Worm (Caenorhabditis elegans) whole organism, L4 larva: ENCODE data around the gene W09D6.4.

ENCODE experiments used
- F10B5.3 ChIP-seq: sonication (generic microtip); optimal IDR thresholded peaks from 2 replicates; lab custom pipeline; 2016; ENCODE audit warnings: mild to moderate bottlenecking, missing genetic modification characterization, missing compliant biosample characterization
- F49E8.2 ChIP-seq: sonication (generic microtip); optimal IDR thresholded peaks from 2 replicates; lab custom pipeline; 2016; ENCODE audit warnings: missing compliant biosample characterization, mild to moderate bottlenecking, missing genetic modification characterization, borderline replicate concordance
- T20F7.1 ChIP-seq: fragments of 200-800 bp; sonication (Bioruptor generic); optimal IDR thresholded peaks from 2 replicates; lab custom pipeline; 2018; ENCODE audit warnings: mild to moderate bottlenecking, missing genetic modification characterization, missing compliant biosample characterization
- T26A8.4 ChIP-seq: fragments of 200-800 bp; sonication (Bioruptor generic); IDR thresholded peaks from 2 replicates; pipeline ENCODE4 v1.3.6; 2022; ENCODE audit warnings: missing genetic modification characterization, missing compliant biosample characterization
- ZK337.2 ChIP-seq: fragments of 200-800 bp; sonication (Bioruptor generic); IDR thresholded peaks from 2 replicates; pipeline ENCODE4 v1.3.6; 2022; ENCODE audit warnings: missing genetic modification reagents, missing genetic modification characterization, missing compliant biosample characterization
- aha-1 ChIP-seq: fragments of 150-350 bp; peaks from one replicate; lab custom pipeline; 2014; ENCODE audit warnings: missing biosample characterization, missing genetic modification characterization
- ama-1 ChIP-seq: fragments of 150-350 bp; optimal IDR thresholded peaks from 2 replicates; lab custom pipeline; 2014; ENCODE audit warnings: inconsistent platforms, mixed read lengths
- attf-4 ChIP-seq: sonication (generic microtip); optimal IDR thresholded peaks from 3 replicates; lab custom pipeline; 2017; ENCODE audit warnings: missing biosample characterization, missing genetic modification characterization
- ceh-44 ChIP-seq: fragments of 200-800 bp; sonication (Bioruptor generic); IDR thresholded peaks from 2 replicates; pipeline ENCODE4 v1.3.6; 2022; ENCODE audit warnings: missing genetic modification reagents, missing genetic modification characterization, missing compliant biosample characterization
- cey-2 ChIP-seq: sonication (generic microtip); optimal IDR thresholded peaks from 3 replicates; lab custom pipeline; 2017; ENCODE audit warnings: missing genetic modification characterization, mild to moderate bottlenecking, missing compliant biosample characterization, antibody characterized with exemption, borderline replicate concordance; ENCODE audit not compliant: insufficient read depth
- ctbp-1 ChIP-seq: fragments of 200-800 bp; sonication (Bioruptor generic); IDR thresholded peaks from 2 replicates; pipeline ENCODE4 v1.3.6; 2022; ENCODE audit warnings: missing genetic modification reagents, missing genetic modification characterization, missing compliant biosample characterization
- daf-16 ChIP-seq, 3 experiments: sonication (generic microtip); optimal IDR thresholded peaks; 2 replicates each; lab custom pipeline; 2016 to 2017; ENCODE audit warnings: missing genetic modification characterization in 3 of 3, missing genetic modification reagents in 3 of 3, mild to moderate bottlenecking in 2 of 3, missing compliant biosample characterization in 2 of 3, missing biosample characterization in 1 of 3, moderate library complexity in 1 of 3
- daf-19 ChIP-seq: fragments of 200-800 bp; sonication (Bioruptor generic); conservative IDR thresholded peaks from 2 replicates; pipeline ENCODE4 v1.3.6; 2022; ENCODE audit warnings: missing genetic modification characterization, missing compliant biosample characterization
- dmd-6 ChIP-seq: fragments of 200-800 bp; sonication (Bioruptor generic); IDR thresholded peaks from 2 replicates; pipeline ENCODE4 v1.3.6; 2022; ENCODE audit warnings: missing genetic modification reagents, missing genetic modification characterization, missing compliant biosample characterization
- dmd-8 ChIP-seq: fragments of 200-800 bp; sonication (Bioruptor generic); IDR thresholded peaks from 2 replicates; pipeline ENCODE4 v1.3.6; 2022; ENCODE audit warnings: missing genetic modification characterization, missing compliant biosample characterization
- dpl-1 ChIP-seq: fragments of 150-350 bp; optimal IDR thresholded peaks from 2 replicates; lab custom pipeline; 2014; ENCODE audit warnings: missing biosample characterization, missing genetic modification reagents, missing genetic modification characterization
- egl-43 ChIP-seq: fragments of 200-800 bp; sonication (Bioruptor generic); IDR thresholded peaks from 2 replicates; pipeline ENCODE4 v1.3.6; 2022; ENCODE audit warnings: missing genetic modification reagents, missing genetic modification characterization, missing compliant biosample characterization
- hlh-11 ChIP-seq: fragments of 200-800 bp; sonication (Bioruptor generic); optimal IDR thresholded peaks from 2 replicates; lab custom pipeline; 2018; ENCODE audit warnings: mild to moderate bottlenecking, missing genetic modification characterization, missing compliant biosample characterization
- hlh-30 ChIP-seq: sonication (generic microtip); optimal IDR thresholded peaks from 2 replicates; lab custom pipeline; 2017; ENCODE audit warnings: antibody characterized with exemption, mild to moderate bottlenecking, missing genetic modification characterization, missing compliant biosample characterization; ENCODE audit not compliant: insufficient read depth
- hmg-1.1 ChIP-seq: fragments of 200-800 bp; sonication (Bioruptor generic); IDR thresholded peaks from 2 replicates; pipeline ENCODE4 v1.3.6; 2022; ENCODE audit warnings: missing genetic modification reagents, missing genetic modification characterization, missing compliant biosample characterization
- lim-7 ChIP-seq: fragments of 200-800 bp; sonication (Bioruptor generic); IDR thresholded peaks from 2 replicates; pipeline ENCODE4 v1.3.6; 2022; ENCODE audit warnings: missing genetic modification characterization, missing compliant biosample characterization
- lin-1 ChIP-seq: fragments of 200-800 bp; sonication (Bioruptor generic); IDR thresholded peaks from 2 replicates; pipeline ENCODE4 v1.3.6; 2022; ENCODE audit warnings: missing genetic modification reagents, missing genetic modification characterization, missing compliant biosample characterization
- lsy-2 ChIP-seq, 2 experiments: fragments of 150-350 bp in 1 of 2; sonication (generic microtip) in 1 of 2; optimal IDR thresholded peaks; 2 replicates each; lab custom pipeline; 2014 to 2017; ENCODE audit warnings: missing biosample characterization in 2 of 2, missing genetic modification characterization in 2 of 2
- madf-5 ChIP-seq, 2 experiments: fragments of 200-800 bp; sonication (Bioruptor generic); IDR thresholded peaks; 2 replicates each; pipeline ENCODE4 v1.3.6; 2022; ENCODE audit warnings: missing compliant biosample characterization in 2 of 2, missing genetic modification characterization in 2 of 2
- mdt-29 ChIP-seq: fragments of 200-800 bp; sonication (Bioruptor generic); IDR thresholded peaks from 2 replicates; pipeline ENCODE4 v1.3.6; 2022; ENCODE audit warnings: missing genetic modification reagents, missing genetic modification characterization, missing compliant biosample characterization
- nhr-102 ChIP-seq: sonication (generic microtip); optimal IDR thresholded peaks from 2 replicates; lab custom pipeline; 2016; ENCODE audit warnings: mild to moderate bottlenecking, missing genetic modification characterization, moderate library complexity, missing compliant biosample characterization
- nhr-11 ChIP-seq: fragments of 150-350 bp; optimal IDR thresholded peaks from 2 replicates; lab custom pipeline; 2014; ENCODE audit warnings: missing biosample characterization, missing genetic modification characterization
- nhr-42 ChIP-seq: fragments of 200-800 bp; sonication (Bioruptor generic); IDR thresholded peaks from 2 replicates; pipeline ENCODE4 v1.3.6; 2022; ENCODE audit warnings: missing genetic modification characterization, missing compliant biosample characterization
- nhr-6 ChIP-seq: fragments of 150-350 bp; optimal IDR thresholded peaks from 2 replicates; lab custom pipeline; 2014; ENCODE audit warnings: missing biosample characterization, missing genetic modification characterization
- nhr-77 ChIP-seq: fragments of 150-350 bp; optimal IDR thresholded peaks from 2 replicates; lab custom pipeline; 2014; ENCODE audit warnings: missing biosample characterization, missing genetic modification characterization
- rbr-2 ChIP-seq: sonication (generic microtip); optimal IDR thresholded peaks from 2 replicates; lab custom pipeline; 2016; ENCODE audit warnings: missing genotype, missing genetic modification characterization, missing compliant biosample characterization
- saeg-2 ChIP-seq: fragments of 200-800 bp; sonication (Bioruptor generic); IDR thresholded peaks from 2 replicates; pipeline ENCODE4 v1.3.6; 2022; ENCODE audit warnings: missing genetic modification reagents, missing genetic modification characterization, missing compliant biosample characterization
- sdz-12 ChIP-seq: fragments of 200-800 bp; sonication (Bioruptor generic); optimal IDR thresholded peaks from 2 replicates; lab custom pipeline; 2018; ENCODE audit warnings: mild to moderate bottlenecking, missing genetic modification characterization, missing compliant biosample characterization
- set-16 ChIP-seq: fragments of 200-800 bp; sonication (Bioruptor generic); IDR thresholded peaks from 2 replicates; pipeline ENCODE4 v1.3.6; 2022; ENCODE audit warnings: missing genetic modification reagents, missing genetic modification characterization, missing compliant biosample characterization
- spr-1 ChIP-seq: sonication (generic microtip); optimal IDR thresholded peaks from 2 replicates; lab custom pipeline; 2016; ENCODE audit warnings: mild to moderate bottlenecking, missing genetic modification characterization, missing compliant biosample characterization
- spr-3 ChIP-seq: fragments of 200-800 bp; sonication (Bioruptor generic); optimal IDR thresholded peaks from 2 replicates; lab custom pipeline; 2018; ENCODE audit warnings: mild to moderate bottlenecking, missing genetic modification characterization, missing compliant biosample characterization
- zag-1 ChIP-seq: fragments of 150-350 bp; optimal IDR thresholded peaks from 2 replicates; lab custom pipeline; 2014; ENCODE audit warnings: missing biosample characterization, missing genetic modification characterization
- zfp-2 ChIP-seq: sonication (generic microtip); optimal IDR thresholded peaks from 2 replicates; lab custom pipeline; 2016; ENCODE audit warnings: mild to moderate bottlenecking, missing genetic modification characterization, missing compliant biosample characterization
- zip-11 ChIP-seq: fragments of 200-800 bp; sonication (Bioruptor generic); IDR thresholded peaks from 2 replicates; pipeline ENCODE4 v1.3.6; 2022; ENCODE audit warnings: missing genetic modification characterization, missing compliant biosample characterization
- zip-2 ChIP-seq: fragments of 150-350 bp; optimal IDR thresholded peaks from 2 replicates; lab custom pipeline; 2014; ENCODE audit warnings: missing biosample characterization, missing genetic modification characterization
- ztf-7 ChIP-seq: fragments of 150-350 bp; optimal IDR thresholded peaks from 2 replicates; lab custom pipeline; 2014; ENCODE audit warnings: missing biosample characterization, missing genetic modification characterization

The W09D6.4 gene

ce11 chrIII:11090112-11090648 lies 10.6 kb downstream of the W09D6.4 start (continued):
- TF ChIP-seq F49E8.2 (tag; lab: Kevin White, UChicago), result peak; percentile 43
- TF ChIP-seq ztf-7 (tag; lab: Kevin White, UChicago), result no peak
- TF ChIP-seq nhr-42 (GFP tag; lab: Robert Waterston, UW), result peak; percentile 45; the same call in 1 of the 2 replicates
- peak; percentile 63 for TF ChIP-seq aha-1 (tag; lab: Kevin White, UChicago)
- no peak for TF ChIP-seq ceh-44
- TF ChIP-seq dmd-8, result 0 out of 2 replicates have a peak, but pooled peaks have one; percentile 55
- TF ChIP-seq zfp-2 (tag; lab: Kevin White, UChicago), result no peak
- peak; percentile 33; the same call in 1 of the 2 replicates for TF ChIP-seq hmg-1.1 (GFP tag; lab: Robert Waterston, UW)
- no peak for TF ChIP-seq zip-11 (GFP tag; lab: Robert Waterston, UW)
- no peak for TF ChIP-seq cey-2 (tag; lab: Kevin White, UChicago)
- peak; percentile 99 for TF ChIP-seq ama-1 (lab: Kevin White, UChicago)
- no peak for TF ChIP-seq hlh-11 (tag; lab: Kevin White, UChicago)
- TF ChIP-seq lin-1, result no peak
- no peak for TF ChIP-seq F10B5.3 (tag; lab: Kevin White, UChicago)
- no peak for TF ChIP-seq nhr-77 (tag; lab: Kevin White, UChicago)
- TF ChIP-seq dmd-6 (GFP tag; lab: Robert Waterston, UW), result 0 out of 2 replicates have a peak, but pooled peaks have one; percentile 23
- TF ChIP-seq ctbp-1 (GFP tag; lab: Robert Waterston, UW), result peak; percentile 24; the same call in 1 of the 2 replicates
- TF ChIP-seq dpl-1 (GFP tag; lab: Kevin White, UChicago), result peak; percentile 11
- no peak for TF ChIP-seq T20F7.1 (GFP tag; lab: Kevin White, UChicago)
- peak; percentile 37; the same call in 1 of the 2 replicates for TF ChIP-seq mdt-29
- TF ChIP-seq daf-16 (GFP tag; optimal IDR thresholded peaks at IDR 0.05; lab: Kevin White, UChicago), result no peak
- TF ChIP-seq daf-16 (tag; optimal IDR thresholded peaks at IDR 0.05; lab: Kevin White, UChicago), result peak; percentile 64
- TF ChIP-seq nhr-102 (tag; lab: Kevin White, UChicago), result peak; percentile 56
- TF ChIP-seq hlh-30 (tag; lab: Kevin White, UChicago), result no peak
- TF ChIP-seq lim-7 (GFP tag; lab: Robert Waterston, UW), result peak; percentile 66; the same call in 1 of the 2 replicates
- peak in 1 of 2 experiments; percentile 54 for TF ChIP-seq lsy-2 (tag; optimal IDR thresholded peaks at IDR 0.05; lab: Kevin White, UChicago)
- TF ChIP-seq spr-3 (GFP tag; lab: Kevin White, UChicago), result no peak
- TF ChIP-seq T26A8.4 (GFP tag; lab: Robert Waterston, UW), result peak; percentile 65
- TF ChIP-seq madf-5 (GFP tag; IDR thresholded peaks at IDR 0.05; lab: Robert Waterston, UW), result no peak
- no peak for TF ChIP-seq nhr-6 (tag; lab: Kevin White, UChicago)
- TF ChIP-seq set-16, result no peak
- TF ChIP-seq attf-4 (tag; lab: Kevin White, UChicago), result no peak
- no peak for TF ChIP-seq egl-43
- TF ChIP-seq ZK337.2, result peak; percentile 48; the same call in 1 of the 2 replicates
- TF ChIP-seq sdz-12 (GFP tag; lab: Kevin White, UChicago), result peak; percentile 19
- no peak for TF ChIP-seq saeg-2 (GFP tag; lab: Robert Waterston, UW)
- TF ChIP-seq daf-19 (GFP tag; lab: Robert Waterston, UW), result no peak
- TF ChIP-seq rbr-2 (tag; lab: Kevin White, UChicago), result no peak
- TF ChIP-seq nhr-11, result no peak
- TF ChIP-seq zag-1 (tag; lab: Kevin White, UChicago), result no peak
- TF ChIP-seq zip-2 (tag; lab: Kevin White, UChicago), result no peak
- peak; percentile 24 for TF ChIP-seq spr-1
